Worm (Caenorhabditis elegans): ENCODE data around the gene Y52E8A.2.

DNA sequence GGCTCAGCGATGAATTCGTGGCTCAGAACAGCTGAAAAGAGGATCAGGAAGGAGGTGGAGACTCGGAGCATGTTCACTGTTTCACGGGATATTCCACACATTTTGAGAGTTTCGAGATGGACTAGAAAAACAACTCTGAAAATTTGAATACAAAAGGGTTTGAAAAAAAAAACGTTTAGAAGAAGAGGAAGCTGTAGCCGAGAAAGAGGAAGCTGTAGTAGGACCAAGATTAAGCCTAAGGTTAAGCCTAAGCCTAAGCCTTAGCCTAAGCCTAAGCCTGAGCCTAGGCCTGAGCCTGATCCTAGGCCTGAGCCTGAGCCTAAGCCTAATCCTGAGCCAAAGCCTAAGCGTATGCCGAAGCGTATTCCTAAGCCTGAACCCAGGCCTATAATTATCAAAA, 8.5 kb upstream of the Y52E8A.2 start, which contains the start of gene plep-1:
- no peak for TF ChIP-seq npax-4 (tag; optimal IDR thresholded peaks at IDR 0.05)
- no peak for TF ChIP-seq fkh-10 (GFP tag; optimal IDR thresholded peaks at IDR 0.05)
- no peak for TF ChIP-seq ama-1 (optimal IDR thresholded peaks at IDR 0.05)

All from whole organism, late embryonic.